Fruit fly (Drosophila melanogaster) whole organism, prepupa: ENCODE results near the gene CG33333.

ENCODE experiments used
- Blimp-1 ChIP-seq: fragments of 200-800 bp; sonication (Bioruptor generic); optimal IDR thresholded peaks from 3 replicates; lab custom pipeline; 2017; ENCODE audit warnings: missing biosample characterization, missing genetic modification characterization, mild to moderate bottlenecking, moderate library complexity, missing genetic modification reagents
- CG11294 ChIP-seq: fragments of 200-800 bp; sonication (Bioruptor generic); IDR thresholded peaks from 2 replicates; pipeline ENCODE4 v1.3.6; 2022; ENCODE audit warnings: missing biosample characterization, missing genetic modification characterization
- CG11902 ChIP-seq: fragments of 200-800 bp; sonication (Bioruptor generic); optimal IDR thresholded peaks from 3 replicates; lab custom pipeline; 2016; ENCODE audit warnings: missing biosample characterization, missing genetic modification characterization
- CG15336 ChIP-seq: fragments of 200-800 bp; sonication (Bioruptor generic); IDR thresholded peaks from 2 replicates; pipeline ENCODE4 v1.3.6; 2022; ENCODE audit warnings: missing biosample characterization, missing genetic modification characterization
- CG1621 ChIP-seq: fragments of 200-800 bp; sonication (Bioruptor generic); optimal IDR thresholded peaks from 3 replicates; lab custom pipeline; 2018; ENCODE audit warnings: missing biosample characterization, mild to moderate bottlenecking, missing genetic modification characterization
- CG16779 ChIP-seq: fragments of 200-800 bp; sonication (Bioruptor generic); optimal IDR thresholded peaks from 3 replicates; lab custom pipeline; 2017; ENCODE audit warnings: missing biosample characterization, mild to moderate bottlenecking, missing genetic modification characterization
- CG3032 ChIP-seq: fragments of 200-800 bp; optimal IDR thresholded peaks from 2 replicates; lab custom pipeline; 2019; ENCODE audit warnings: missing biosample characterization, mild to moderate bottlenecking, missing genetic modification characterization, moderate library complexity
- CG31627 ChIP-seq: fragments of 200-800 bp; sonication (Bioruptor generic); optimal IDR thresholded peaks from 3 replicates; lab custom pipeline; 2016; ENCODE audit warnings: missing biosample characterization, missing genetic modification characterization
- CG32006 ChIP-seq: fragments of 200-800 bp; sonication (Bioruptor generic); optimal IDR thresholded peaks from 3 replicates; lab custom pipeline; 2017; ENCODE audit warnings: missing biosample characterization, mild to moderate bottlenecking, missing genetic modification characterization
- CG34406 ChIP-seq: fragments of 200-800 bp; sonication (Bioruptor generic); optimal IDR thresholded peaks from 3 replicates; lab custom pipeline; 2016; ENCODE audit warnings: missing biosample characterization, missing genetic modification characterization
- CG3919 ChIP-seq: fragments of 200-800 bp; sonication (Bioruptor generic); optimal IDR thresholded peaks from 3 replicates; lab custom pipeline; 2016; ENCODE audit warnings: missing biosample characterization, missing genetic modification characterization
- CG4318 ChIP-seq: fragments of 200-800 bp; sonication (Bioruptor generic); optimal IDR thresholded peaks from 3 replicates; lab custom pipeline; 2017; ENCODE audit warnings: missing biosample characterization, mild to moderate bottlenecking, missing genetic modification characterization
- CG6163 ChIP-seq: fragments of 200-800 bp; sonication (Bioruptor generic); IDR thresholded peaks from 3 replicates; pipeline ENCODE4 v1.3.6; 2022; ENCODE audit warnings: missing biosample characterization, missing genetic modification characterization
- CG6792 ChIP-seq: fragments of 200-800 bp; sonication (Bioruptor generic); optimal IDR thresholded peaks from 3 replicates; lab custom pipeline; 2016; ENCODE audit warnings: missing biosample characterization, missing genetic modification characterization
- CG6854 ChIP-seq: fragments of 200-800 bp; sonication (Bioruptor generic); optimal IDR thresholded peaks from 2 replicates; lab custom pipeline; 2017; ENCODE audit warnings: missing biosample characterization, mild to moderate bottlenecking, missing genetic modification characterization
- CG7368 ChIP-seq: fragments of 200-800 bp; sonication (Bioruptor generic); optimal IDR thresholded peaks from 3 replicates; lab custom pipeline; 2016; ENCODE audit warnings: missing biosample characterization, missing genetic modification characterization
- CG8119 ChIP-seq: fragments of 200-800 bp; sonication (Bioruptor generic); IDR thresholded peaks from 3 replicates; pipeline ENCODE4 v1.3.6; 2022; ENCODE audit warnings: missing biosample characterization, missing genetic modification characterization
- CG8319 ChIP-seq: fragments of 200-800 bp; sonication (Bioruptor generic); optimal IDR thresholded peaks from 3 replicates; lab custom pipeline; 2016; ENCODE audit warnings: missing biosample characterization, missing genetic modification characterization
- CG8632 ChIP-seq: fragments of 200-800 bp; sonication (Bioruptor generic); optimal IDR thresholded peaks from 3 replicates; lab custom pipeline; 2016; ENCODE audit warnings: missing biosample characterization, missing genetic modification characterization
- CG9139 ChIP-seq: fragments of 200-800 bp; sonication (Bioruptor generic); optimal IDR thresholded peaks from 3 replicates; lab custom pipeline; 2017; ENCODE audit warnings: missing biosample characterization, mild to moderate bottlenecking, missing genetic modification characterization
- Eip75B ChIP-seq: fragments of 200-800 bp; sonication (Bioruptor generic); optimal IDR thresholded peaks from 3 replicates; lab custom pipeline; 2016; ENCODE audit warnings: missing biosample characterization, missing genetic modification characterization
- Eip78C ChIP-seq: fragments of 200-800 bp; sonication (Bioruptor generic); peaks from one replicate; lab custom pipeline; 2016; ENCODE audit warnings: missing biosample characterization, missing genetic modification characterization
- Ets21C ChIP-seq: fragments of 200-800 bp; sonication (Bioruptor generic); optimal IDR thresholded peaks from 3 replicates; lab custom pipeline; 2016; ENCODE audit warnings: missing biosample characterization, missing genetic modification characterization
- Gug ChIP-seq: fragments of 200-800 bp; sonication (Bioruptor generic); IDR thresholded peaks from 2 replicates; pipeline ENCODE4 v1.3.6; 2022; ENCODE audit warnings: missing biosample characterization, missing genetic modification characterization
- Hr4 ChIP-seq: fragments of 200-800 bp; sonication (Bioruptor generic); optimal IDR thresholded peaks from 3 replicates; lab custom pipeline; 2016; ENCODE audit warnings: missing biosample characterization, missing genetic modification characterization
- Lpt ChIP-seq: fragments of 200-800 bp; sonication (Bioruptor generic); optimal IDR thresholded peaks from 3 replicates; lab custom pipeline; 2016; ENCODE audit warnings: missing biosample characterization, missing genetic modification characterization
- OdsH ChIP-seq: fragments of 200-800 bp; sonication (Bioruptor generic); optimal IDR thresholded peaks from 3 replicates; lab custom pipeline; 2016; ENCODE audit warnings: missing biosample characterization, missing genetic modification characterization
- Smox ChIP-seq: fragments of 200-800 bp; sonication (Bioruptor generic); optimal IDR thresholded peaks from 3 replicates; lab custom pipeline; 2016; ENCODE audit warnings: missing biosample characterization, missing genetic modification characterization
- Sox14 ChIP-seq: fragments of 200-800 bp; sonication (Bioruptor generic); optimal IDR thresholded peaks from 3 replicates; lab custom pipeline; 2016; ENCODE audit warnings: missing biosample characterization, missing genetic modification characterization
- Sox15 ChIP-seq: fragments of 200-800 bp; sonication (Bioruptor generic); optimal IDR thresholded peaks from 3 replicates; lab custom pipeline; 2016; ENCODE audit warnings: missing biosample characterization, missing genetic modification characterization
- achi ChIP-seq: fragments of 200-800 bp; sonication (Bioruptor generic); optimal IDR thresholded peaks from 3 replicates; lab custom pipeline; 2016; ENCODE audit warnings: missing biosample characterization, missing genetic modification characterization
- cyc ChIP-seq: fragments of 200-800 bp; sonication (Bioruptor generic); optimal IDR thresholded peaks from 3 replicates; lab custom pipeline; 2016; ENCODE audit warnings: missing biosample characterization, missing genetic modification characterization
- dac ChIP-seq: fragments of 200-800 bp; sonication (Bioruptor generic); optimal IDR thresholded peaks from 2 replicates; lab custom pipeline; 2017; ENCODE audit warnings: missing biosample characterization, mild to moderate bottlenecking, missing genetic modification characterization
- eg ChIP-seq: fragments of 200-800 bp; sonication (Bioruptor generic); IDR thresholded peaks from 3 replicates; pipeline ENCODE4 v1.3.6; 2022; ENCODE audit warnings: missing biosample characterization, missing genetic modification characterization
- fd85E ChIP-seq: fragments of 200-800 bp; sonication (Bioruptor generic); optimal IDR thresholded peaks from 3 replicates; lab custom pipeline; 2016; ENCODE audit warnings: missing biosample characterization, missing genetic modification characterization
- fkh ChIP-seq: fragments of 200-800 bp; sonication (Bioruptor generic); optimal IDR thresholded peaks from 3 replicates; lab custom pipeline; 2017; ENCODE audit warnings: missing biosample characterization, mild to moderate bottlenecking, missing genetic modification characterization, moderate library complexity
- lz ChIP-seq: fragments of 200-800 bp; sonication (Bioruptor generic); optimal IDR thresholded peaks from 3 replicates; lab custom pipeline; 2016; ENCODE audit warnings: missing biosample characterization, missing genetic modification characterization
- net ChIP-seq: fragments of 200-800 bp; sonication (Bioruptor generic); optimal IDR thresholded peaks from 3 replicates; lab custom pipeline; 2016; ENCODE audit warnings: missing biosample characterization, missing genetic modification characterization
- pdm3 ChIP-seq: fragments of 200-800 bp; sonication (Bioruptor generic); optimal IDR thresholded peaks from 3 replicates; lab custom pipeline; 2016; ENCODE audit warnings: missing biosample characterization, missing genetic modification characterization
- salr ChIP-seq, 2 experiments: fragments of 200-800 bp; sonication (Bioruptor generic); optimal IDR thresholded peaks; 3 replicates each; lab custom pipeline; 2016 to 2018; ENCODE audit warnings: missing biosample characterization in 2 of 2, missing genetic modification characterization in 2 of 2, mild to moderate bottlenecking in 1 of 2
- spab ChIP-seq: fragments of 200-800 bp; sonication (Bioruptor generic); optimal IDR thresholded peaks from 2 replicates; lab custom pipeline; 2017; ENCODE audit warnings: missing biosample characterization, mild to moderate bottlenecking, missing genetic modification characterization, missing genetic modification reagents
- ss ChIP-seq, 2 experiments: fragments of 200-800 bp; sonication (Bioruptor generic); optimal IDR thresholded peaks; 2 replicates in 1 of 2; 3 replicates in 1 of 2; lab custom pipeline; 2017 to 2018; ENCODE audit warnings: mild to moderate bottlenecking in 2 of 2, missing biosample characterization in 2 of 2, missing genetic modification characterization in 2 of 2, moderate library complexity in 1 of 2
- svp ChIP-seq: fragments of 200-800 bp; sonication (Bioruptor generic); peaks from one replicate; lab custom pipeline; 2016; ENCODE audit warnings: missing biosample characterization, missing genetic modification characterization
- topi ChIP-seq: fragments of 200-800 bp; sonication (Bioruptor generic); optimal IDR thresholded peaks from 3 replicates; lab custom pipeline; 2016; ENCODE audit warnings: missing biosample characterization, missing genetic modification characterization
- vri ChIP-seq: fragments of 200-800 bp; sonication (Bioruptor generic); optimal IDR thresholded peaks from 3 replicates; lab custom pipeline; 2016; ENCODE audit warnings: missing biosample characterization, mild to moderate bottlenecking, missing genetic modification characterization

Gene CG33333

DNA sequence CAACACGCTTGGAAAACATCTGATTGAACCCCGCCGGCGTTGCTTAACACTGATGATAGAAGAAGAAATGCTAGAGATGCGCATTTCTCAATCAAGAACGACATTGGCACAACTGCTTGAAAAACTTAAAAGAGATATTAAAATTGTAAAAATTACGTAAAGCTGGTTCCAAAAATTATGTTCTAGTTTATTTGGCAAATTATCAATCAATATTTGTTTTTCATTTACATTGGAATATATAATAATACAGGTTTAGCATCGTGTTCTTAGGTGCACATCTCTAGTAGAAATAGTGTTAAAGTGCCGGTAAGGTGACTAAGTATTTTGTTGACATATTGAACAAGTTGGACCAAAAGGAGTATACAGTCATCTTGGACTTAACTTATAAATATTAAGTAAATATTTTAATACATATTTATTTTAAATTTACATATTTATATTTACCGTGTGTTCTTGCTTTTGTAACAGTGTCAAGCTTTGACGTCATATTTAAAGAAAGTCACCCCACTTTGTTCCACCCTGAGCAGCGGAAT lies 25.9 kb upstream of the CG33333 start, which contains the start of the genes Brf and sds22 (continued):
- TF ChIP-seq Eip78C (GFP tag; lab: Kevin White, UChicago) (peak; percentile 97), CG7368 (GFP tag; lab: Kevin White, UChicago) (peak; percentile 93), fd85E (peak; percentile 69), pdm3 (peak; percentile 98), CG6854 (GFP tag; lab: Kevin White, UChicago) (peak; percentile 73), CG32006 (GFP tag; lab: Kevin White, UChicago) (peak; percentile 95), net (GFP tag; lab: Kevin White, UChicago) (peak; percentile 92), CG1621 (tag; lab: Kevin White, UChicago) (peak; percentile 87), salr (GFP tag; optimal IDR thresholded peaks at IDR 0.05; lab: Kevin White, UChicago) (peak; percentile 77 to 93), CG6792 (GFP tag; lab: Kevin White, UChicago) (peak; percentile 93), CG4318 (GFP tag; lab: Kevin White, UChicago) (peak; percentile 93), CG15336 (GFP tag; lab: Robert Waterston, UW) (peak; percentile 89), Ets21C (GFP tag; lab: Kevin White, UChicago) (peak; percentile 97), Hr4 (GFP tag; lab: Kevin White, UChicago) (peak; percentile 96), ss (GFP tag; optimal IDR thresholded peaks at IDR 0.05; lab: Kevin White, UChicago) (peak; percentile 69 to 89), CG16779 (tag; lab: Kevin White, UChicago) (peak; percentile 77), eg (GFP tag; lab: Robert Waterston, UW) (peak; percentile 89), vri (GFP tag; lab: Kevin White, UChicago) (peak; percentile 90), Lpt (GFP tag; lab: Kevin White, UChicago) (peak; percentile 91)

DNA sequence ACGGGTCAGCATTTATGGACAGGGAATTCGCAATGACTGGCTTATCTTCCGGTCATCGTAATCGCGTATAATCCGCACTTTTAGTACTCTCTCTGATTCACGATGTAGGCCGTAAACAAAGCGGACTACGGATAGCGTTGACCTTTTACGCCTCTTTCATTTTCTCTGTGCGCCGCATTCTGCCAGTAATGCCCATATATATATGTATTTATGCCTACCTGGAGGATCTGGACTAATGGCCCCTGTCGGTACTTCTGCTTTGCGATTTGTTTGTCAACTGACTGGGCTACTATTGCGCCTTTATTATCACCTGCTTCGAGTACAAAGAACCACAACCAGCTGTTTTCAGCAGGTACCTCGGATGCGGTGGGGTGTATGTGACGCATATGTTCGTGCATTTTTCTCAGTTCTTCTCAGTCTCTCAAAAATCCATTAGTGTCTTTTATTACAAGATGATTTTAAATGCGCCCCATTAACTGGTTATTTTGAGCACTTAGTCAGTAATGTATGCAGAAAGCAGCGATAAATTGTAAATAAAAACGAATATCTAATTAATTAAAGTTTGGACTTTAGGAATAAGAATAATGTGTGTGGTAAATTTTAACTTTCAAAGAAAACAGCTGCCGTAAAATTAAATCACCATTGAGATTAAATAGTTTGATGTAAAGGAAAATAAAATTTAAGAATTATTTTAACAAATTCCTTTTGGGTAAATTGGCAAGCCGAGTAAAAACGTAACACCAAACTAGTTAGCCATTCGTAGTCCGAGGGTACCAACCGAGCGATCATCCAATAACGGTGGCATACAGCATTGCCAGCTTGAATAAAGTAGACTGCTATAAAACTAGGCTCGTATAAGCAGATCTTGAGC lies 22.7 kb upstream of the CG33333 start, which contains the start of gene CREG:
Gene CREG (minus strand): TSS at position 323 of the 871 bp plus-strand sequence.
- TF ChIP-seq ss (GFP tag; optimal IDR thresholded peaks at IDR 0.05; lab: Kevin White, UChicago) = peak; percentile 5 to 24
- TF ChIP-seq fd85E = no peak
- TF ChIP-seq cyc = peak; percentile 34
- TF ChIP-seq Smox (GFP tag; lab: Kevin White, UChicago) = peak; percentile 55
- TF ChIP-seq Sox15 (GFP tag; lab: Kevin White, UChicago) = no peak
- TF ChIP-seq net (GFP tag; lab: Kevin White, UChicago) = peak; percentile 44
- TF ChIP-seq lz = peak; percentile 43
- TF ChIP-seq Blimp-1 = peak; percentile 11
- TF ChIP-seq CG16779 (tag; lab: Kevin White, UChicago) = no peak
- TF ChIP-seq spab (GFP tag; lab: Kevin White, UChicago) = peak; percentile 2
- TF ChIP-seq svp (GFP tag; lab: Kevin White, UChicago) = peak; percentile 96
- peak; percentile 51 for TF ChIP-seq Eip75B (GFP tag; lab: Kevin White, UChicago)
- no peak for TF ChIP-seq CG1621 (tag; lab: Kevin White, UChicago)
- no peak for TF ChIP-seq Gug (GFP tag; lab: Robert Waterston, UW)
- TF ChIP-seq Hr4 (GFP tag; lab: Kevin White, UChicago) = peak; percentile 48
- TF ChIP-seq CG34406 (GFP tag; lab: Kevin White, UChicago) = peak; percentile 45
- peak; percentile 35 for TF ChIP-seq CG6792 (GFP tag; lab: Kevin White, UChicago)
- peak; percentile 12 for TF ChIP-seq CG6854 (GFP tag; lab: Kevin White, UChicago)
- peak; percentile 38 for TF ChIP-seq CG31627 (GFP tag; lab: Kevin White, UChicago)
- no peak for TF ChIP-seq eg (GFP tag; lab: Robert Waterston, UW)
- TF ChIP-seq CG8119 = 0 out of 3 replicates have a peak, but pooled peaks have one; percentile 15
- TF ChIP-seq CG11294 = no peak
- peak in 1 of 2 experiments; percentile 73 for TF ChIP-seq salr (GFP tag; optimal IDR thresholded peaks at IDR 0.05; lab: Kevin White, UChicago)
- TF ChIP-seq CG3032 = no peak
- TF ChIP-seq CG11902 (GFP tag; lab: Kevin White, UChicago) = peak; percentile 41
- TF ChIP-seq Eip78C (GFP tag; lab: Kevin White, UChicago) = peak; percentile 88
- peak; percentile 59 for TF ChIP-seq Sox14 (GFP tag; lab: Kevin White, UChicago)
- TF ChIP-seq fkh = peak; percentile 20
- peak; percentile 38 for TF ChIP-seq CG8632 (GFP tag; lab: Kevin White, UChicago)
- TF ChIP-seq CG8319 (GFP tag; lab: Kevin White, UChicago) = no peak
- TF ChIP-seq dac (GFP tag; lab: Kevin White, UChicago) = no peak
- peak; percentile 36 for TF ChIP-seq achi (GFP tag; lab: Kevin White, UChicago)
- peak; percentile 57 for TF ChIP-seq OdsH (GFP tag; lab: Kevin White, UChicago)
- TF ChIP-seq CG9139 = no peak
- TF ChIP-seq topi (GFP tag; lab: Kevin White, UChicago) = peak; percentile 65
- peak; percentile 69 for TF ChIP-seq CG32006 (GFP tag; lab: Kevin White, UChicago)
- peak; percentile 33; the same call in 1 of the 3 replicates for TF ChIP-seq CG6163 (GFP tag; lab: Robert Waterston, UW)
- TF ChIP-seq CG3919 (GFP tag; lab: Kevin White, UChicago) = peak; percentile 53
